Fruit fly (Drosophila melanogaster): ENCODE data around the gene mRpL21.

dm6 chr3L:19230801-19231547 is 23.9 kb downstream of the mRpL21 start:
- TF ChIP-seq EcR (GFP tag; optimal IDR thresholded peaks at IDR 0.05): no peak
- no peak for TF ChIP-seq usp (GFP tag; optimal IDR thresholded peaks at IDR 0.05)

Measured in whole organism.